Fruit fly (Drosophila melanogaster) whole organism: ENCODE measurements around the gene dnt.

Experiments
- CG8478 ChIP-seq: fragments of >200 bp; optimal IDR thresholded peaks from 2 replicates; lab custom pipeline; 2018; ENCODE audit warnings: inconsistent platforms
- Dll ChIP-seq: fragments of >200 bp; optimal IDR thresholded peaks from 2 replicates; lab custom pipeline; 2017
- pan ChIP-seq: fragments of >200 bp; optimal IDR thresholded peaks from 2 replicates; lab custom pipeline; 2017
- usp ChIP-seq: fragments of >200 bp; optimal IDR thresholded peaks from 2 replicates; lab custom pipeline; 2017; ENCODE audit warnings: missing biosample characterization, missing genetic modification characterization, mixed read lengths

- TF ChIP-seq usp (GFP tag; lab: Kevin White, UChicago) (no peak), CG8478 (lab: Kevin White, UChicago) (no peak), Dll (lab: Kevin White, UChicago) (no peak), pan (no peak)
Observed at dm6 chr2L:19364622-19365021, 1.6 kb upstream of the dnt start.
